Fruit fly (Drosophila melanogaster) whole organism, embryonic: ENCODE results near the gene net.

Experiments
- ATbp ChIP-seq: fragments of 200-800 bp; sonication (Bioruptor generic); optimal IDR thresholded peaks from 2 replicates; lab custom pipeline; 2017; ENCODE audit warnings: missing biosample characterization, mild to moderate bottlenecking, missing genetic modification characterization, missing genetic modification reagents
- B-H2 ChIP-seq: fragments of 200-800 bp; sonication (Bioruptor generic); optimal IDR thresholded peaks from 2 replicates; lab custom pipeline; 2018; ENCODE audit warnings: missing biosample characterization, mild to moderate bottlenecking, missing genetic modification characterization
- BtbVII ChIP-seq: fragments of 200-800 bp; sonication (Bioruptor generic); optimal IDR thresholded peaks from 3 replicates; lab custom pipeline; 2017; ENCODE audit warnings: missing biosample characterization, mild to moderate bottlenecking, missing genetic modification characterization
- CG10209 ChIP-seq: fragments of 200-800 bp; sonication (Bioruptor generic); optimal IDR thresholded peaks from 3 replicates; lab custom pipeline; 2017; ENCODE audit warnings: missing biosample characterization, mild to moderate bottlenecking, missing genetic modification characterization, missing genetic modification reagents
- CG10431 ChIP-seq: fragments of 200-800 bp; sonication (Bioruptor generic); optimal IDR thresholded peaks from 3 replicates; lab custom pipeline; 2018; ENCODE audit warnings: missing biosample characterization, mild to moderate bottlenecking, missing genetic modification characterization
- CG12104 ChIP-seq: fragments of 200-800 bp; sonication (Bioruptor generic); optimal IDR thresholded peaks from 3 replicates; lab custom pipeline; 2016; ENCODE audit warnings: missing biosample characterization, missing genetic modification characterization
- CG12299 ChIP-seq: fragments of 200-800 bp; sonication (Bioruptor generic); optimal IDR thresholded peaks from 2 replicates; lab custom pipeline; 2018; ENCODE audit warnings: missing biosample characterization, mild to moderate bottlenecking, missing genetic modification characterization
- CG13123 ChIP-seq: fragments of 200-800 bp; sonication (Bioruptor generic); optimal IDR thresholded peaks from 2 replicates; lab custom pipeline; 2016; ENCODE audit warnings: missing biosample characterization, missing genetic modification characterization
- CG31441 ChIP-seq: fragments of 200-800 bp; sonication (Bioruptor generic); IDR thresholded peaks from 2 replicates; pipeline ENCODE4 v1.3.6; 2022; ENCODE audit warnings: missing biosample characterization, missing genetic modification characterization
- CG33557 ChIP-seq: fragments of 200-800 bp; sonication (Bioruptor generic); optimal IDR thresholded peaks from 2 replicates; lab custom pipeline; 2019; ENCODE audit warnings: missing biosample characterization, mild to moderate bottlenecking, missing genetic modification characterization, moderate library complexity
- CG34376 ChIP-seq: fragments of 200-800 bp; sonication (Bioruptor generic); optimal IDR thresholded peaks from 2 replicates; lab custom pipeline; 2018; ENCODE audit warnings: missing biosample characterization, mild to moderate bottlenecking, missing genetic modification characterization
- CG4282 ChIP-seq: fragments of 200-800 bp; sonication (Bioruptor generic); optimal IDR thresholded peaks from 2 replicates; lab custom pipeline; 2016; ENCODE audit warnings: missing biosample characterization, missing genetic modification characterization
- CG4328 ChIP-seq: fragments of 200-800 bp; sonication (Bioruptor generic); optimal IDR thresholded peaks from 3 replicates; lab custom pipeline; 2017; ENCODE audit warnings: missing biosample characterization, missing genetic modification reagents, missing genetic modification characterization
- CG5180 ChIP-seq: fragments of 200-800 bp; sonication (Bioruptor generic); optimal IDR thresholded peaks from 3 replicates; lab custom pipeline; 2017; ENCODE audit warnings: missing biosample characterization, missing genetic modification characterization, mild to moderate bottlenecking, moderate library complexity, missing genetic modification reagents
- CG6175 ChIP-seq: fragments of 200-800 bp; sonication (Bioruptor generic); IDR thresholded peaks from 3 replicates; pipeline ENCODE4 v1.3.6; 2022; ENCODE audit warnings: missing biosample characterization, missing genetic modification characterization
- CG7745 ChIP-seq: fragments of 200-800 bp; sonication (Bioruptor generic); optimal IDR thresholded peaks from 2 replicates; lab custom pipeline; 2018; ENCODE audit warnings: missing biosample characterization, mild to moderate bottlenecking, missing genetic modification characterization, moderate library complexity
- CG9215 ChIP-seq: fragments of 200-800 bp; sonication (Bioruptor generic); IDR thresholded peaks from 2 replicates; pipeline ENCODE4 v1.3.6; 2022; ENCODE audit warnings: missing biosample characterization, missing genetic modification characterization
- Camta ChIP-seq: fragments of 200-800 bp; sonication (Bioruptor generic); optimal IDR thresholded peaks from 2 replicates; lab custom pipeline; 2016; ENCODE audit warnings: missing biosample characterization, missing genetic modification characterization
- Ets65A ChIP-seq: fragments of 200-800 bp; sonication (Bioruptor generic); peaks from one replicate; lab custom pipeline; 2016; ENCODE audit warnings: missing biosample characterization, missing genetic modification characterization
- GATAe ChIP-seq: fragments of 200-800 bp; sonication (Bioruptor generic); conservative IDR thresholded peaks from 2 replicates; pipeline ENCODE4 v1.3.6; 2022; ENCODE audit warnings: missing biosample characterization, missing genetic modification characterization
- H15 ChIP-seq: fragments of 200-800 bp; sonication (Bioruptor generic); IDR thresholded peaks from 3 replicates; pipeline ENCODE4 v1.3.6; 2022; ENCODE audit warnings: missing biosample characterization, missing genetic modification characterization
- HLH4C ChIP-seq: fragments of 200-800 bp; sonication (Bioruptor generic); IDR thresholded peaks from 3 replicates; pipeline ENCODE4 v1.3.6; 2022; ENCODE audit warnings: missing biosample characterization, missing genetic modification characterization; ENCODE audit not compliant: partially characterized antibody
- HmgZ ChIP-seq: fragments of 200-800 bp; sonication (Bioruptor generic); optimal IDR thresholded peaks from 2 replicates; lab custom pipeline; 2018; ENCODE audit warnings: missing biosample characterization, mild to moderate bottlenecking, missing genetic modification characterization
- Hr78 ChIP-seq, 2 experiments: fragments of 200-800 bp in 1 of 2; fragments of >200 bp in 1 of 2; sonication (Bioruptor generic) in 1 of 2; optimal IDR thresholded peaks; 2 replicates each; lab custom pipeline; 2017 to 2019; ENCODE audit warnings: missing biosample characterization in 2 of 2, missing genetic modification characterization in 2 of 2, mild to moderate bottlenecking in 1 of 2, moderate library complexity in 1 of 2
- Med ChIP-seq: fragments of 200-800 bp; sonication (Bioruptor generic); peaks from one replicate; lab custom pipeline; 2016; ENCODE audit warnings: missing biosample characterization, missing genetic modification characterization, mild to moderate bottlenecking, inconsistent platforms, moderate library complexity
- Side ChIP-seq: fragments of 200-800 bp; sonication (Bioruptor generic); optimal IDR thresholded peaks from 2 replicates; lab custom pipeline; 2016; ENCODE audit warnings: missing biosample characterization, missing genetic modification characterization
- Sin3A ChIP-seq: fragments of >200 bp; optimal IDR thresholded peaks from 2 replicates; lab custom pipeline; 2018
- YL-1 ChIP-seq: fragments of 200-800 bp; sonication (Bioruptor generic); optimal IDR thresholded peaks from 3 replicates; lab custom pipeline; 2017; ENCODE audit warnings: missing biosample characterization, mild to moderate bottlenecking, missing genetic modification characterization
- ara ChIP-seq: fragments of 200-800 bp; sonication (Bioruptor generic); IDR thresholded peaks from 2 replicates; pipeline ENCODE4 v1.3.6; 2022; ENCODE audit warnings: missing biosample characterization, missing genetic modification characterization
- bowl ChIP-seq: fragments of 200-800 bp; sonication (Bioruptor generic); IDR thresholded peaks from 2 replicates; pipeline ENCODE4 v1.3.6; 2022; ENCODE audit warnings: missing biosample characterization, missing genetic modification characterization
- caup ChIP-seq: fragments of 200-800 bp; sonication (Bioruptor generic); optimal IDR thresholded peaks from 3 replicates; lab custom pipeline; 2017; ENCODE audit warnings: missing biosample characterization, mild to moderate bottlenecking, missing genetic modification characterization, moderate library complexity; ENCODE audit not compliant: severe bottlenecking
- chinmo ChIP-seq: fragments of 200-800 bp; sonication (Bioruptor generic); IDR thresholded peaks from 4 replicates; pipeline ENCODE4 v1.3.6; 2022; ENCODE audit warnings: missing biosample characterization, missing genetic modification characterization; ENCODE audit not compliant: partially characterized antibody
- ci ChIP-seq: fragments of 200-800 bp; sonication (Bioruptor generic); IDR thresholded peaks from 3 replicates; pipeline ENCODE4 v1.3.6; 2022; ENCODE audit warnings: missing biosample characterization, missing genetic modification characterization
- exex ChIP-seq: fragments of 200-800 bp; sonication (Bioruptor generic); optimal IDR thresholded peaks from 4 replicates; lab custom pipeline; 2018; ENCODE audit warnings: missing biosample characterization, mild to moderate bottlenecking, missing genetic modification characterization, moderate library complexity
- eyg ChIP-seq: fragments of 200-800 bp; sonication (Bioruptor generic); optimal IDR thresholded peaks from 3 replicates; lab custom pipeline; 2016; ENCODE audit warnings: missing biosample characterization, missing genetic modification characterization
- grn ChIP-seq: fragments of 200-800 bp; sonication (Bioruptor generic); optimal IDR thresholded peaks from 3 replicates; lab custom pipeline; 2017; ENCODE audit warnings: missing biosample characterization, missing genetic modification characterization
- kah ChIP-seq: fragments of 200-800 bp; sonication (Bioruptor generic); optimal IDR thresholded peaks from 2 replicates; lab custom pipeline; 2018; ENCODE audit warnings: missing biosample characterization, mild to moderate bottlenecking, missing genetic modification characterization
- lab ChIP-seq: fragments of 200-800 bp; sonication (Bioruptor generic); optimal IDR thresholded peaks from 3 replicates; lab custom pipeline; 2017; ENCODE audit warnings: missing biosample characterization, missing genetic modification characterization, mild to moderate bottlenecking, moderate library complexity, missing genetic modification reagents
- lbe ChIP-seq: fragments of 200-800 bp; sonication (Bioruptor generic); optimal IDR thresholded peaks from 2 replicates; lab custom pipeline; 2016; ENCODE audit warnings: missing biosample characterization, mild to moderate bottlenecking, missing genetic modification characterization
- nerfin-1 ChIP-seq: fragments of 200-800 bp; sonication (Bioruptor generic); optimal IDR thresholded peaks from 3 replicates; lab custom pipeline; 2019; ENCODE audit warnings: missing biosample characterization, mild to moderate bottlenecking, missing genetic modification characterization, moderate library complexity
- odd ChIP-seq: fragments of 200-800 bp; sonication (Bioruptor generic); optimal IDR thresholded peaks from 2 replicates; lab custom pipeline; 2017; ENCODE audit warnings: missing biosample characterization, mild to moderate bottlenecking, missing genetic modification characterization
- psq ChIP-seq: fragments of 200-800 bp; sonication (Bioruptor generic); optimal IDR thresholded peaks from 2 replicates; lab custom pipeline; 2017; ENCODE audit warnings: missing biosample characterization, missing genetic modification characterization
- pzg ChIP-seq: fragments of 200-800 bp; sonication (Bioruptor generic); optimal IDR thresholded peaks from 3 replicates; lab custom pipeline; 2018; ENCODE audit warnings: missing biosample characterization, mild to moderate bottlenecking, missing genetic modification characterization, moderate library complexity
- run ChIP-seq: fragments of 200-800 bp; sonication (Bioruptor generic); optimal IDR thresholded peaks from 3 replicates; lab custom pipeline; 2018; ENCODE audit warnings: missing biosample characterization, mild to moderate bottlenecking, missing genetic modification characterization
- schlank ChIP-seq: fragments of 200-800 bp; sonication (Bioruptor generic); optimal IDR thresholded peaks from 2 replicates; lab custom pipeline; 2018; ENCODE audit warnings: missing biosample characterization, mild to moderate bottlenecking, missing genetic modification characterization
- sd ChIP-seq: fragments of 200-800 bp; sonication (Bioruptor generic); optimal IDR thresholded peaks from 3 replicates; lab custom pipeline; 2018; ENCODE audit warnings: missing biosample characterization, mild to moderate bottlenecking, missing genetic modification characterization, moderate library complexity
- sna ChIP-seq: fragments of 200-800 bp; sonication (Bioruptor generic); IDR thresholded peaks from 2 replicates; pipeline ENCODE4 v1.3.6; 2022; ENCODE audit warnings: missing biosample characterization, missing genetic modification characterization; ENCODE audit not compliant: partially characterized antibody
- sob ChIP-seq: fragments of 200-800 bp; sonication (Bioruptor generic); IDR thresholded peaks from 2 replicates; pipeline ENCODE4 v1.3.6; 2022; ENCODE audit warnings: missing biosample characterization, missing genetic modification characterization
- sug ChIP-seq: fragments of 200-800 bp; optimal IDR thresholded peaks from 2 replicates; lab custom pipeline; 2019; ENCODE audit warnings: missing biosample characterization, mild to moderate bottlenecking, missing genetic modification characterization, moderate library complexity
- yki ChIP-seq: fragments of >200 bp; optimal IDR thresholded peaks from 3 replicates; lab custom pipeline; 2018

net gene

DNA sequence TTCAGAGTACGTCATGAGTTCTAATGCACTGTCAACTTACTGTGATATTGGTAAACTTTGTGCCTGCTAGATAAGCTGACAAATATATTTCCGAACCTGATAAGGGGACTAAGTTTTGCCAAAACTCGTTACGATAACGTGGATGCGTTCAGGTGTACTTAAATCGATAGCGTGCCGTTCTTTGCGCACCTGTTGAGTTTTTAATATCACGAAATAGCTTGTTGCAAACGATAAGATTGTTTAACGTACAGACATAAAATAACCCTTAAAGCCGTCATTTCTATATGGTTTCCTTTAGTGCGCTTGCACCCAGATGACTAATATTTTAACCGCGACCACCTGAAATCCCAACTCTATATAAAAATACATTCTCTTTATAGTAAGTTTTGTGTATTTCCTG lies 5.1 kb downstream of the net start (continued):
- TF ChIP-seq YL-1 (no peak), H15 (GFP tag; lab: Robert Waterston, UW) (no peak), Hr78 (GFP tag; optimal IDR thresholded peaks at IDR 0.05; lab: Kevin White, UChicago) (peak in 1 of 2 experiments; percentile 7), CG10431 (no peak), CG4282 (GFP tag; lab: Kevin White, UChicago) (no peak), psq (GFP tag; lab: Kevin White, UChicago) (no peak), pzg (GFP tag; lab: Kevin White, UChicago) (no peak), sd (tag; lab: Kevin White, UChicago) (peak; percentile 54), GATAe (GFP tag; lab: Robert Waterston, UW) (peak; percentile 61; the same call in 1 of the 2 replicates), chinmo (GFP tag; lab: Robert Waterston, UW) (peak; percentile 74; the same call in 2 of the 4 replicates), CG13123 (GFP tag; lab: Kevin White, UChicago) (no peak), lab (GFP tag; lab: Kevin White, UChicago) (peak; percentile 26), CG6175 (no peak), CG12104 (GFP tag; lab: Kevin White, UChicago) (no peak), HLH4C (GFP tag; lab: Robert Waterston, UW) (no peak), CG5180 (peak; percentile 22), kah (GFP tag; lab: Kevin White, UChicago) (peak; percentile 51), HmgZ (tag; lab: Kevin White, UChicago) (peak; percentile 1), CG34376 (GFP tag; lab: Kevin White, UChicago) (peak; percentile 64), BtbVII (GFP tag; lab: Kevin White, UChicago) (no peak), CG9215 (GFP tag; lab: Robert Waterston, UW) (no peak), sug (peak; percentile 37)

DNA sequence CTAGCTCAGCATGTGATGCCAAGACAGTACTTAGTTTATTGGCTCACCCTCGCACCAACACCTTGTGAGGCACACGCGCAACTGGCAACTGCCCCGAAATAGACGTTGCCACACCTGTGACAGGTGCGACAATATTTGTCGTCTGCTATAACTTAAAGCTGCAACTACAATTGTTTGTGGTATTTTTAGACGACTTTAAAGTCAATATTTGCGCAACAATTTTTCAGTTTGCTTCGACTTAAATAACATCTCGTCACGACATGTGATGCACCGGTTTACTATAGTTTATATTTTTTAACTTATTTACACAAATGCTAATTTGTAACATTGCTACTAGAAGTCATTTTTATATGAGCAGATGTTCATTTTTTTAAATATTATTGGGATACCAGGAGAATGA lies 6.0 kb downstream of the net start:
- TF ChIP-seq ci (peak; percentile 58; the same call in 1 of the 3 replicates), odd (GFP tag; lab: Kevin White, UChicago) (peak; percentile 71), schlank (tag; lab: Kevin White, UChicago) (peak; percentile 12), Sin3A (lab: Kevin White, UChicago) (no peak), bowl (GFP tag; lab: Robert Waterston, UW) (no peak), Med (GFP tag; lab: Kevin White, UChicago) (peak; percentile 74), grn (GFP tag; lab: Kevin White, UChicago) (peak; percentile 15), YL-1 (no peak), CG33557 (peak; percentile 26), Side (GFP tag; lab: Kevin White, UChicago) (peak; percentile 46), nerfin-1 (tag; lab: Kevin White, UChicago) (peak; percentile 55), CG10209 (peak; percentile 36), CG12299 (tag; lab: Kevin White, UChicago) (peak; percentile 57), ara (GFP tag; lab: Robert Waterston, UW) (0 out of 2 replicates have a peak, but pooled peaks have one; percentile 20), caup (GFP tag; lab: Kevin White, UChicago) (peak; percentile 72), B-H2 (GFP tag; lab: Kevin White, UChicago) (peak; percentile 4), eyg (peak; percentile 15), run (peak; percentile 55), Camta (GFP tag; lab: Kevin White, UChicago) (peak; percentile 1), exex (tag; lab: Kevin White, UChicago) (no peak), sna (GFP tag; lab: Robert Waterston, UW) (no peak), CG7745 (tag; lab: Kevin White, UChicago) (no peak), sob (GFP tag; lab: Robert Waterston, UW) (peak; percentile 36; the same call in 1 of the 2 replicates), Ets65A (GFP tag; lab: Kevin White, UChicago) (no peak), CG4328 (GFP tag; lab: Kevin White, UChicago) (peak; percentile 33), yki (lab: Kevin White, UChicago) (no peak), ATbp (peak; percentile 88), lbe (GFP tag; lab: Kevin White, UChicago) (peak; percentile 78), CG31441 (GFP tag; lab: Robert Waterston, UW) (peak; percentile 20; the same call in 1 of the 2 replicates)
